Worm (Caenorhabditis elegans) whole organism, L3 larva: ENCODE results near the gene F53F1.4.

ENCODE experiments used
- ZK546.5 ChIP-seq: sonication (generic microtip); optimal IDR thresholded peaks from 2 replicates; lab custom pipeline; 2017; ENCODE audit warnings: missing biosample characterization, missing genetic modification characterization
- aly-2 ChIP-seq: fragments of 150-350 bp; optimal IDR thresholded peaks from 2 replicates; lab custom pipeline; 2014; ENCODE audit warnings: missing biosample characterization, missing genetic modification characterization
- ama-1 ChIP-seq: fragments of 150-350 bp; optimal IDR thresholded peaks from 2 replicates; lab custom pipeline; 2018
- ceh-28 ChIP-seq: fragments of 150-350 bp; optimal IDR thresholded peaks from 2 replicates; lab custom pipeline; 2014; ENCODE audit warnings: missing biosample characterization, missing genetic modification reagents, missing genetic modification characterization
- ceh-82 ChIP-seq: fragments of 150-350 bp; optimal IDR thresholded peaks from 2 replicates; lab custom pipeline; 2014; ENCODE audit warnings: missing biosample characterization, missing genetic modification characterization
- daf-12 ChIP-seq: fragments of 150-350 bp; optimal IDR thresholded peaks from 2 replicates; lab custom pipeline; 2014; ENCODE audit warnings: missing biosample characterization, missing genetic modification reagents, missing genetic modification characterization
- egl-27 ChIP-seq: sonication (generic microtip); optimal IDR thresholded peaks from 4 replicates; lab custom pipeline; 2017; ENCODE audit warnings: missing biosample characterization, missing genetic modification reagents, missing genetic modification characterization
- elt-1 ChIP-seq: fragments of 150-350 bp; optimal IDR thresholded peaks from 2 replicates; lab custom pipeline; 2014; ENCODE audit warnings: missing biosample characterization, missing genetic modification characterization
- elt-3 ChIP-seq, 3 experiments: fragments of 150-350 bp in 1 of 3; sonication (generic microtip) in 2 of 3; optimal IDR thresholded peaks; 2 replicates in 2 of 3; 4 replicates in 1 of 3; lab custom pipeline; 2014 to 2017; ENCODE audit warnings: missing biosample characterization in 3 of 3, missing genetic modification characterization in 3 of 3
- eor-1 ChIP-seq, 2 experiments: fragments of 150-350 bp; optimal IDR thresholded peaks; 2 replicates each; lab custom pipeline; 2014 to 2018; ENCODE audit warnings: missing biosample characterization in 2 of 2, missing genetic modification characterization in 2 of 2
- fkh-10 ChIP-seq: sonication (generic microtip); optimal IDR thresholded peaks from 2 replicates; lab custom pipeline; 2017; ENCODE audit warnings: missing biosample characterization, missing genetic modification reagents, missing genetic modification characterization
- fkh-2 ChIP-seq: fragments of 150-350 bp; optimal IDR thresholded peaks from 2 replicates; lab custom pipeline; 2014; ENCODE audit warnings: missing biosample characterization, missing genetic modification reagents, missing genetic modification characterization
- hmg-11 ChIP-seq: sonication (generic microtip); optimal IDR thresholded peaks from 2 replicates; lab custom pipeline; 2016; ENCODE audit warnings: missing genetic modification characterization, missing compliant biosample characterization
- jun-1 ChIP-seq: fragments of 150-350 bp; optimal IDR thresholded peaks from 2 replicates; lab custom pipeline; 2014; ENCODE audit warnings: missing biosample characterization, missing genetic modification reagents, missing genetic modification characterization
- lin-15B ChIP-seq: fragments of 150-350 bp; optimal IDR thresholded peaks from 2 replicates; lab custom pipeline; 2014; ENCODE audit warnings: missing biosample characterization, missing genetic modification characterization
- lin-39 ChIP-seq: fragments of 150-350 bp; optimal IDR thresholded peaks from 2 replicates; lab custom pipeline; 2018; ENCODE audit warnings: missing biosample characterization, missing genetic modification reagents, missing genetic modification characterization
- lsy-12 ChIP-seq: sonication (generic microtip); optimal IDR thresholded peaks from 2 replicates; lab custom pipeline; 2016; ENCODE audit warnings: mild to moderate bottlenecking, missing genetic modification characterization, missing compliant biosample characterization
- mml-1 ChIP-seq: fragments of 150-350 bp; sonication (generic microtip); optimal IDR thresholded peaks from 3 replicates; lab custom pipeline; 2014; ENCODE audit warnings: missing biosample characterization, missing genetic modification characterization
- nfya-1 ChIP-seq: sonication (generic microtip); optimal IDR thresholded peaks from 2 replicates; lab custom pipeline; 2017; ENCODE audit warnings: missing genetic modification characterization, mild to moderate bottlenecking, missing compliant biosample characterization, antibody characterized with exemption, moderate library complexity; ENCODE audit not compliant: insufficient read depth
- nhr-11 ChIP-seq: fragments of 150-350 bp; optimal IDR thresholded peaks from 2 replicates; lab custom pipeline; 2014; ENCODE audit warnings: missing biosample characterization, missing genetic modification characterization
- nhr-23 ChIP-seq: fragments of 150-350 bp; optimal IDR thresholded peaks from 2 replicates; lab custom pipeline; 2014; ENCODE audit warnings: missing biosample characterization, missing genetic modification reagents, missing genetic modification characterization
- nhr-25 ChIP-seq: sonication (generic microtip); optimal IDR thresholded peaks from 2 replicates; lab custom pipeline; 2017; ENCODE audit warnings: missing biosample characterization, missing genetic modification characterization
- nhr-43 ChIP-seq: sonication (generic microtip); optimal IDR thresholded peaks from 2 replicates; lab custom pipeline; 2016; ENCODE audit warnings: mild to moderate bottlenecking, missing genetic modification characterization, missing compliant biosample characterization; ENCODE audit not compliant: poor library complexity, severe bottlenecking
- nhr-77 ChIP-seq: fragments of 150-350 bp; optimal IDR thresholded peaks from 2 replicates; lab custom pipeline; 2014; ENCODE audit warnings: missing biosample characterization, missing genetic modification characterization
- pha-4 ChIP-seq: fragments of 150-350 bp; optimal IDR thresholded peaks from 2 replicates; lab custom pipeline; 2014; ENCODE audit warnings: missing biosample characterization, missing genetic modification reagents, missing genetic modification characterization
- pqm-1 ChIP-seq: fragments of 150-350 bp; optimal IDR thresholded peaks from 2 replicates; lab custom pipeline; 2017; ENCODE audit warnings: missing biosample characterization, missing genetic modification characterization, inconsistent platforms
- sea-2 ChIP-seq: fragments of 150-350 bp; sonication (generic microtip); optimal IDR thresholded peaks from 4 replicates; lab custom pipeline; 2014; ENCODE audit warnings: missing biosample characterization, missing genetic modification reagents, missing genetic modification characterization
- skn-1 ChIP-seq: fragments of 150-350 bp; optimal IDR thresholded peaks from 2 replicates; lab custom pipeline; 2014; ENCODE audit warnings: missing biosample characterization, missing genetic modification characterization
- snpc-4 ChIP-seq: fragments of 150-350 bp; optimal IDR thresholded peaks from 2 replicates; lab custom pipeline; 2014; ENCODE audit warnings: missing biosample characterization, missing genetic modification characterization
- tbx-2 ChIP-seq: sonication (generic microtip); optimal IDR thresholded peaks from 2 replicates; lab custom pipeline; 2016; ENCODE audit warnings: mild to moderate bottlenecking, missing genetic modification characterization, missing compliant biosample characterization
- unc-39 ChIP-seq: sonication (generic microtip); optimal IDR thresholded peaks from 4 replicates; lab custom pipeline; 2017; ENCODE audit warnings: missing biosample characterization, missing genetic modification characterization
- unc-62 ChIP-seq: fragments of 150-350 bp; sonication (generic microtip); optimal IDR thresholded peaks from 4 replicates; lab custom pipeline; 2014; ENCODE audit warnings: missing biosample characterization, missing genetic modification reagents, missing genetic modification characterization
- zag-1 ChIP-seq: fragments of 150-350 bp; optimal IDR thresholded peaks from 2 replicates; lab custom pipeline; 2014; ENCODE audit warnings: missing biosample characterization, missing genetic modification characterization
- ztf-11 ChIP-seq: fragments of 150-350 bp; optimal IDR thresholded peaks from 2 replicates; lab custom pipeline; 2014; ENCODE audit warnings: missing biosample characterization, missing genetic modification characterization
- ztf-4 ChIP-seq: fragments of 150-350 bp; optimal IDR thresholded peaks from 2 replicates; lab custom pipeline; 2014; ENCODE audit warnings: missing biosample characterization, missing genetic modification characterization

Gene F53F1.4

ce11 chrV:13391378-13392258 lies 19.3 kb upstream of the F53F1.4 start, which contains the start of gene somi-1:
TSS of gene somi-1 (minus strand) at chrV:13391395.
- no peak for TF ChIP-seq fkh-2
- peak; percentile 45 for TF ChIP-seq nhr-43 (tag; lab: Kevin White, UChicago)
- TF ChIP-seq jun-1 = peak; percentile 1
- TF ChIP-seq fkh-10 (GFP tag; lab: Kevin White, UChicago) = peak; percentile 26
- no peak for TF ChIP-seq zag-1 (tag; lab: Kevin White, UChicago)
- TF ChIP-seq unc-62 = no peak
- TF ChIP-seq daf-12 (tag; lab: Kevin White, UChicago) = no peak
- peak; percentile 36 for TF ChIP-seq lin-39 (tag; lab: Kevin White, UChicago)
- TF ChIP-seq nhr-23 (tag; lab: Kevin White, UChicago) = peak; percentile 51
- TF ChIP-seq unc-39 (tag; lab: Kevin White, UChicago) = no peak
- TF ChIP-seq sea-2 (GFP tag; lab: Kevin White, UChicago) = no peak
- peak; percentile 69 for TF ChIP-seq nhr-25
- TF ChIP-seq ama-1 (lab: Kevin White, UChicago) = peak; percentile 54

- TF ChIP-seq aly-2 (no peak), nfya-1 (tag; lab: Kevin White, UChicago) (peak; percentile 45), pqm-1 (tag; lab: Kevin White, UChicago) (no peak), lin-39 (tag; lab: Kevin White, UChicago) (peak; percentile 17), nhr-23 (tag; lab: Kevin White, UChicago) (peak; percentile 33), skn-1 (tag; lab: Kevin White, UChicago) (no peak), elt-3 (tag; optimal IDR thresholded peaks at IDR 0.05; lab: Kevin White, UChicago) (no peak), egl-27 (tag; lab: Kevin White, UChicago) (no peak), lin-15B (tag; lab: Kevin White, UChicago) (no peak), ceh-28 (peak; percentile 2), fkh-10 (GFP tag; lab: Kevin White, UChicago) (no peak), nhr-11 (tag; lab: Kevin White, UChicago) (no peak), nhr-77 (tag; lab: Kevin White, UChicago) (no peak), unc-62 (no peak), lsy-12 (tag; lab: Kevin White, UChicago) (peak; percentile 8)
- TF ChIP-seq, all 47 proteins: peak for 5
These were observed 17.5 kb upstream of the F53F1.4 start for ce11 chrV:13393333-13393803.

ce11 chrV:13394968-13395367 lies 15.9 kb upstream of the F53F1.4 start:
- no peak for TF ChIP-seq ceh-82 (tag; lab: Kevin White, UChicago)
- no peak for TF ChIP-seq nhr-25
- no peak for TF ChIP-seq ama-1 (lab: Kevin White, UChicago)
- no peak for TF ChIP-seq pha-4 (tag; lab: Kevin White, UChicago)
- no peak for TF ChIP-seq sea-2 (GFP tag; lab: Kevin White, UChicago)
- TF ChIP-seq eor-1 (tag; optimal IDR thresholded peaks at IDR 0.05; lab: Kevin White, UChicago) = no peak
- TF ChIP-seq snpc-4 (tag; lab: Kevin White, UChicago) = no peak
- no peak for TF ChIP-seq tbx-2 (tag; lab: Kevin White, UChicago)
- TF ChIP-seq jun-1 = no peak
- TF ChIP-seq ztf-4 (tag; lab: Kevin White, UChicago) = no peak
- TF ChIP-seq lsy-12 (tag; lab: Kevin White, UChicago) = no peak
- TF ChIP-seq mml-1 (tag; lab: Kevin White, UChicago) = no peak
- TF ChIP-seq zag-1 (tag; lab: Kevin White, UChicago) = no peak

ce11 chrV:13396426-13396825 lies 14.5 kb upstream of the F53F1.4 start:
- TF ChIP-seq elt-1 (tag; lab: Kevin White, UChicago) (no peak), ztf-4 (tag; lab: Kevin White, UChicago) (no peak), lin-39 (tag; lab: Kevin White, UChicago) (peak; percentile 21), ZK546.5 (tag; lab: Kevin White, UChicago) (no peak), hmg-11 (peak; percentile 30), nhr-77 (tag; lab: Kevin White, UChicago) (no peak), ztf-11 (tag; lab: Kevin White, UChicago) (no peak), unc-39 (tag; lab: Kevin White, UChicago) (no peak), lin-15B (tag; lab: Kevin White, UChicago) (no peak), nfya-1 (tag; lab: Kevin White, UChicago) (peak; percentile 38), tbx-2 (tag; lab: Kevin White, UChicago) (no peak)
